Worm (Caenorhabditis elegans) whole organism, mixed stage, embryonic: Measurements from ENCODE around the gene fbxa-5.

Experiments
- hlh-1 ChIP-seq: fragments of 150-350 bp; optimal IDR thresholded peaks from 2 replicates; lab custom pipeline; 2014; ENCODE audit warnings: missing biosample characterization, missing genetic modification reagents, missing genetic modification characterization
- zip-8 ChIP-seq: fragments of 150-350 bp; optimal IDR thresholded peaks from 2 replicates; lab custom pipeline; 2014; ENCODE audit warnings: missing biosample characterization, missing genetic modification characterization

- TF ChIP-seq hlh-1 (tag; lab: Kevin White, UChicago) (no peak), zip-8 (no peak)
Observed at ce11 chrIII:1288473-1289056, 51.6 kb downstream of the fbxa-5 start, which contains the start of gene fbxa-50.
